Fruit fly (Drosophila melanogaster) whole organism, embryonic: ENCODE results near the gene CG6126.

Experiments used
- CG10366 ChIP-seq: fragments of 200-800 bp; sonication (Bioruptor generic); IDR thresholded peaks from 2 replicates; pipeline ENCODE4 v1.3.6; 2022; ENCODE audit warnings: missing biosample characterization, missing genetic modification characterization
- CG10654 ChIP-seq: fragments of 200-800 bp; sonication (Bioruptor generic); optimal IDR thresholded peaks from 2 replicates; lab custom pipeline; 2016; ENCODE audit warnings: missing biosample characterization, missing genetic modification characterization
- CG2116 ChIP-seq: fragments of 200-800 bp; sonication (Bioruptor generic); optimal IDR thresholded peaks from 3 replicates; lab custom pipeline; 2018; ENCODE audit warnings: missing biosample characterization, mild to moderate bottlenecking, missing genetic modification characterization
- CG34422 ChIP-seq: fragments of 200-800 bp; sonication (Bioruptor generic); IDR thresholded peaks from 3 replicates; pipeline ENCODE4 v1.3.6; 2022; ENCODE audit warnings: missing biosample characterization, missing genetic modification characterization
- CG6854 ChIP-seq: fragments of 200-800 bp; sonication (Bioruptor generic); optimal IDR thresholded peaks from 3 replicates; lab custom pipeline; 2017; ENCODE audit warnings: missing biosample characterization, mild to moderate bottlenecking, missing genetic modification characterization
- Ets65A ChIP-seq: fragments of 200-800 bp; sonication (Bioruptor generic); peaks from one replicate; lab custom pipeline; 2016; ENCODE audit warnings: missing biosample characterization, missing genetic modification characterization
- HmgZ ChIP-seq: fragments of 200-800 bp; sonication (Bioruptor generic); optimal IDR thresholded peaks from 2 replicates; lab custom pipeline; 2018; ENCODE audit warnings: missing biosample characterization, mild to moderate bottlenecking, missing genetic modification characterization
- Med ChIP-seq: fragments of 200-800 bp; sonication (Bioruptor generic); peaks from one replicate; lab custom pipeline; 2016; ENCODE audit warnings: missing biosample characterization, missing genetic modification characterization, mild to moderate bottlenecking, inconsistent platforms, moderate library complexity
- fd3F ChIP-seq: fragments of 200-800 bp; sonication (Bioruptor generic); optimal IDR thresholded peaks from 2 replicates; lab custom pipeline; 2018; ENCODE audit warnings: missing biosample characterization, mild to moderate bottlenecking, missing genetic modification characterization, moderate library complexity
- odd ChIP-seq: fragments of 200-800 bp; sonication (Bioruptor generic); optimal IDR thresholded peaks from 2 replicates; lab custom pipeline; 2017; ENCODE audit warnings: missing biosample characterization, mild to moderate bottlenecking, missing genetic modification characterization
- rib ChIP-seq: fragments of 200-800 bp; sonication (Bioruptor generic); IDR thresholded peaks from 2 replicates; pipeline ENCODE4 v1.3.6; 2022; ENCODE audit warnings: missing biosample characterization, missing genetic modification characterization
- tap ChIP-seq: fragments of 200-800 bp; optimal IDR thresholded peaks from 3 replicates; lab custom pipeline; 2019; ENCODE audit warnings: missing biosample characterization, mild to moderate bottlenecking, missing genetic modification characterization, moderate library complexity
- vnd ChIP-seq: fragments of 200-800 bp; sonication (Bioruptor generic); IDR thresholded peaks from 3 replicates; pipeline ENCODE4 v1.3.6; 2022; ENCODE audit warnings: missing biosample characterization, missing genetic modification characterization; ENCODE audit not compliant: partially characterized antibody

DNA sequence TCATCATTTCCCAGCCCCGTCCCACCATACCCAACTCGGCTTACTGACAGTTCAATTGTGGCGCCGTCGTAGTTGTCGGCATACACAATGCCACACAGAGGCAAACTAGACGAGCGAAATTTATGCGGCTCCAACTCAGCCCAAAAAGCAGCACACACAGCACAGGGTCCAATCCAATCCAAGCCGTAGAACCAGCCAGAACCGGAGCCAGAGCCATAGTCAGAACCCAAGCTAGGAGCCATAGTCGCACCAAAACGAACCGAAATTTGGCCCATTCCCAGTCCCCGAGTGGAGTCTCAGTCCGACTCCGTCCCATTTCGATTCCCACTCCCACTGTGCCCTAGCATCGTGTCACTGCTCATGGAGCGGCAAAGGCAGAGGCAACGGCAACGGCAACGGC, 18.0 kb upstream of the CG6126 start:
- TF ChIP-seq rib: no peak
- peak; percentile 48 for TF ChIP-seq Med (GFP tag; lab: Kevin White, UChicago)
- no peak for TF ChIP-seq CG34422 (GFP tag; lab: Robert Waterston, UW)
- peak; percentile 93 for TF ChIP-seq Ets65A (GFP tag; lab: Kevin White, UChicago)
- TF ChIP-seq odd (GFP tag; lab: Kevin White, UChicago): no peak
- no peak for TF ChIP-seq CG10654 (GFP tag; lab: Kevin White, UChicago)
- no peak for TF ChIP-seq fd3F (GFP tag; lab: Kevin White, UChicago)
- no peak for TF ChIP-seq HmgZ (tag; lab: Kevin White, UChicago)
- no peak for TF ChIP-seq CG6854 (GFP tag; lab: Kevin White, UChicago)
- no peak for TF ChIP-seq CG10366 (GFP tag; lab: Robert Waterston, UW)
- no peak for TF ChIP-seq tap
- TF ChIP-seq vnd (GFP tag; lab: Robert Waterston, UW): no peak
- TF ChIP-seq CG2116 (GFP tag; lab: Kevin White, UChicago): no peak
